Fruit fly (Drosophila melanogaster) whole organism, embryonic: ENCODE data around the gene Kdm3.

Source experiments
- B-H1 ChIP-seq: fragments of 200-800 bp; sonication (Bioruptor generic); IDR thresholded peaks from 3 replicates; pipeline ENCODE4 v1.3.6; 2022; ENCODE audit warnings: missing biosample characterization, missing genetic modification characterization
- Bgb ChIP-seq: fragments of 200-800 bp; sonication (Bioruptor generic); IDR thresholded peaks from 2 replicates; pipeline ENCODE4 v1.3.6; 2022; ENCODE audit warnings: missing biosample characterization, missing genetic modification characterization; ENCODE audit not compliant: partially characterized antibody
- CG11723 ChIP-seq: fragments of 200-800 bp; sonication (Bioruptor generic); optimal IDR thresholded peaks from 2 replicates; lab custom pipeline; 2017; ENCODE audit warnings: missing biosample characterization, mild to moderate bottlenecking, missing genetic modification characterization
- CG12219 ChIP-seq: fragments of 200-800 bp; sonication (Bioruptor generic); optimal IDR thresholded peaks from 3 replicates; lab custom pipeline; 2018; ENCODE audit warnings: missing biosample characterization, mild to moderate bottlenecking, missing genetic modification characterization
- CG1233 ChIP-seq: fragments of 200-800 bp; sonication (Bioruptor generic); optimal IDR thresholded peaks from 4 replicates; lab custom pipeline; 2018; ENCODE audit warnings: missing biosample characterization, mild to moderate bottlenecking, missing genetic modification characterization
- CG12659 ChIP-seq: fragments of 200-800 bp; sonication (Bioruptor generic); optimal IDR thresholded peaks from 3 replicates; lab custom pipeline; 2017; ENCODE audit warnings: mild to moderate bottlenecking, missing biosample characterization, missing genetic modification reagents, missing genetic modification characterization
- CG12769 ChIP-seq: fragments of 200-800 bp; sonication (Bioruptor generic); optimal IDR thresholded peaks from 2 replicates; lab custom pipeline; 2019; ENCODE audit warnings: missing biosample characterization, mild to moderate bottlenecking, missing genetic modification characterization, moderate library complexity
- CG15073 ChIP-seq: fragments of 200-800 bp; sonication (Bioruptor generic); optimal IDR thresholded peaks from 2 replicates; lab custom pipeline; 2016; ENCODE audit warnings: missing biosample characterization, missing genetic modification characterization
- CG1529 ChIP-seq: fragments of 200-800 bp; sonication (Bioruptor generic); optimal IDR thresholded peaks from 3 replicates; lab custom pipeline; 2018; ENCODE audit warnings: missing biosample characterization, missing genetic modification characterization
- CG1602 ChIP-seq: fragments of 200-800 bp; sonication (Bioruptor generic); optimal IDR thresholded peaks from 3 replicates; lab custom pipeline; 2016; ENCODE audit warnings: missing biosample characterization, missing genetic modification characterization
- CG16863 ChIP-seq: fragments of 200-800 bp; sonication (Bioruptor generic); optimal IDR thresholded peaks from 3 replicates; lab custom pipeline; 2016; ENCODE audit warnings: missing biosample characterization, missing genetic modification characterization
- CG2116 ChIP-seq: fragments of 200-800 bp; sonication (Bioruptor generic); optimal IDR thresholded peaks from 3 replicates; lab custom pipeline; 2018; ENCODE audit warnings: missing biosample characterization, mild to moderate bottlenecking, missing genetic modification characterization
- CG2889 ChIP-seq: fragments of 200-800 bp; sonication (Bioruptor generic); IDR thresholded peaks from 3 replicates; pipeline ENCODE4 v1.3.6; 2022; ENCODE audit warnings: missing biosample characterization, missing genetic modification characterization
- CG3065 ChIP-seq: fragments of 200-800 bp; sonication (Bioruptor generic); optimal IDR thresholded peaks from 2 replicates; lab custom pipeline; 2016; ENCODE audit warnings: missing biosample characterization, missing genetic modification characterization
- CG31441 ChIP-seq: fragments of 200-800 bp; sonication (Bioruptor generic); IDR thresholded peaks from 2 replicates; pipeline ENCODE4 v1.3.6; 2022; ENCODE audit warnings: missing biosample characterization, missing genetic modification characterization
- CG3281 ChIP-seq: fragments of 200-800 bp; sonication (Bioruptor generic); optimal IDR thresholded peaks from 3 replicates; lab custom pipeline; 2017; ENCODE audit warnings: missing biosample characterization, mild to moderate bottlenecking, missing genetic modification characterization
- CG42726 ChIP-seq: fragments of 200-800 bp; sonication (Bioruptor generic); IDR thresholded peaks from 2 replicates; pipeline ENCODE4 v1.3.6; 2022; ENCODE audit warnings: missing biosample characterization, missing genetic modification characterization; ENCODE audit not compliant: partially characterized antibody
- CG4328 ChIP-seq: fragments of 200-800 bp; sonication (Bioruptor generic); optimal IDR thresholded peaks from 3 replicates; lab custom pipeline; 2017; ENCODE audit warnings: missing biosample characterization, missing genetic modification reagents, missing genetic modification characterization
- CG6272 ChIP-seq: fragments of 200-800 bp; sonication (Bioruptor generic); IDR thresholded peaks from 2 replicates; pipeline ENCODE4 v1.3.6; 2022; ENCODE audit warnings: missing biosample characterization, missing genetic modification characterization
- CG8359 ChIP-seq: fragments of 200-800 bp; sonication (Bioruptor generic); optimal IDR thresholded peaks from 2 replicates; lab custom pipeline; 2017; ENCODE audit warnings: missing biosample characterization, mild to moderate bottlenecking, missing genetic modification characterization, borderline replicate concordance
- CG9609 ChIP-seq: fragments of 200-800 bp; sonication (Bioruptor generic); optimal IDR thresholded peaks from 3 replicates; lab custom pipeline; 2016; ENCODE audit warnings: missing biosample characterization, missing genetic modification characterization
- CHES-1-like ChIP-seq: fragments of 200-800 bp; sonication (Bioruptor generic); optimal IDR thresholded peaks from 2 replicates; lab custom pipeline; 2016; ENCODE audit warnings: missing biosample characterization, missing genetic modification characterization
- Chrac-16 ChIP-seq: fragments of 200-800 bp; sonication (Bioruptor generic); optimal IDR thresholded peaks from 3 replicates; lab custom pipeline; 2016; ENCODE audit warnings: missing biosample characterization, missing genetic modification characterization
- Dad ChIP-seq: fragments of 200-800 bp; sonication (Bioruptor generic); optimal IDR thresholded peaks from 3 replicates; lab custom pipeline; 2016; ENCODE audit warnings: missing biosample characterization, missing genetic modification characterization
- Dip3 ChIP-seq: fragments of 200-800 bp; sonication (Bioruptor generic); optimal IDR thresholded peaks from 3 replicates; lab custom pipeline; 2016; ENCODE audit warnings: missing biosample characterization, missing genetic modification characterization
- Hey ChIP-seq: fragments of 200-800 bp; sonication (Bioruptor generic); optimal IDR thresholded peaks from 3 replicates; lab custom pipeline; 2018; ENCODE audit warnings: missing biosample characterization, mild to moderate bottlenecking, missing genetic modification characterization
- Neu2 ChIP-seq: fragments of 200-800 bp; sonication (Bioruptor generic); optimal IDR thresholded peaks from 3 replicates; lab custom pipeline; 2016; ENCODE audit warnings: missing biosample characterization, missing genetic modification characterization, borderline replicate concordance
- Nf-YC ChIP-seq: fragments of 200-800 bp; optimal IDR thresholded peaks from 3 replicates; lab custom pipeline; 2019; ENCODE audit warnings: missing biosample characterization, mild to moderate bottlenecking, missing genetic modification characterization, moderate library complexity
- PHDP ChIP-seq: fragments of 200-800 bp; sonication (Bioruptor generic); optimal IDR thresholded peaks from 3 replicates; lab custom pipeline; 2018; ENCODE audit warnings: missing biosample characterization, mild to moderate bottlenecking, missing genetic modification characterization, moderate library complexity
- Sox100B ChIP-seq: fragments of 200-800 bp; sonication (Bioruptor generic); optimal IDR thresholded peaks from 3 replicates; lab custom pipeline; 2018; ENCODE audit warnings: missing biosample characterization, mild to moderate bottlenecking, missing genetic modification characterization
- TFAM ChIP-seq: fragments of 200-800 bp; sonication (Bioruptor generic); optimal IDR thresholded peaks from 2 replicates; lab custom pipeline; 2017; ENCODE audit warnings: missing biosample characterization, missing genetic modification characterization, inconsistent platforms
- btn ChIP-seq: fragments of 200-800 bp; sonication (Bioruptor generic); optimal IDR thresholded peaks from 2 replicates; lab custom pipeline; 2016; ENCODE audit warnings: missing biosample characterization, missing genetic modification characterization
- chif ChIP-seq, 2 experiments: fragments of 200-800 bp; sonication (Bioruptor generic); optimal IDR thresholded peaks; 3 replicates each; lab custom pipeline; 2016; ENCODE audit warnings: missing biosample characterization in 2 of 2, missing genetic modification characterization in 2 of 2
- dmrt99B ChIP-seq: fragments of 200-800 bp; sonication (Bioruptor generic); optimal IDR thresholded peaks from 2 replicates; lab custom pipeline; 2018; ENCODE audit warnings: missing biosample characterization, mild to moderate bottlenecking, missing genetic modification characterization, moderate library complexity
- dysf ChIP-seq: fragments of 200-800 bp; sonication (Bioruptor generic); IDR thresholded peaks from 3 replicates; pipeline ENCODE4 v1.3.6; 2022; ENCODE audit warnings: missing biosample characterization, missing genetic modification characterization
- ems ChIP-seq: fragments of 200-800 bp; sonication (Bioruptor generic); optimal IDR thresholded peaks from 3 replicates; lab custom pipeline; 2016; ENCODE audit warnings: missing biosample characterization, missing genetic modification characterization
- fd96Cb ChIP-seq: fragments of 200-800 bp; sonication (Bioruptor generic); optimal IDR thresholded peaks from 2 replicates; lab custom pipeline; 2018; ENCODE audit warnings: missing biosample characterization, mild to moderate bottlenecking, missing genetic modification characterization, moderate library complexity
- gsb ChIP-seq: fragments of 200-800 bp; sonication (Bioruptor generic); IDR thresholded peaks from 2 replicates; pipeline ENCODE4 v1.3.6; 2022; ENCODE audit warnings: missing biosample characterization, missing genetic modification characterization
- ham ChIP-seq: fragments of 200-800 bp; sonication (Bioruptor generic); IDR thresholded peaks from 2 replicates; pipeline ENCODE4 v1.3.6; 2022; ENCODE audit warnings: missing biosample characterization, missing genetic modification characterization
- insv ChIP-seq, 2 experiments: fragments of 200-800 bp; sonication (Bioruptor generic); optimal IDR thresholded peaks; 3 replicates each; lab custom pipeline; 2016 to 2018; ENCODE audit warnings: missing biosample characterization in 2 of 2, missing genetic modification characterization in 2 of 2
- mirr ChIP-seq: fragments of 200-800 bp; sonication (Bioruptor generic); optimal IDR thresholded peaks from 3 replicates; lab custom pipeline; 2018; ENCODE audit warnings: missing biosample characterization, mild to moderate bottlenecking, missing genetic modification characterization
- nau ChIP-seq: fragments of 200-800 bp; sonication (Bioruptor generic); optimal IDR thresholded peaks from 3 replicates; lab custom pipeline; 2017; ENCODE audit warnings: missing biosample characterization, mild to moderate bottlenecking, missing genetic modification characterization, missing genetic modification reagents
- otp ChIP-seq: fragments of 200-800 bp; sonication (Bioruptor generic); IDR thresholded peaks from 3 replicates; pipeline ENCODE4, ENCODE4 v1.3.6; 2022; ENCODE audit warnings: missing biosample characterization, missing genetic modification characterization
- pb ChIP-seq: fragments of 200-800 bp; sonication (Bioruptor generic); optimal IDR thresholded peaks from 3 replicates; lab custom pipeline; 2016; ENCODE audit warnings: missing biosample characterization, missing genetic modification characterization
- peb ChIP-seq: fragments of 200-800 bp; sonication (Bioruptor generic); IDR thresholded peaks from 2 replicates; pipeline ENCODE4 v1.3.6; 2022; ENCODE audit warnings: missing biosample characterization, missing genetic modification characterization
- sob ChIP-seq: fragments of 200-800 bp; sonication (Bioruptor generic); IDR thresholded peaks from 2 replicates; pipeline ENCODE4 v1.3.6; 2022; ENCODE audit warnings: missing biosample characterization, missing genetic modification characterization
- tin ChIP-seq: fragments of 200-800 bp; sonication (Bioruptor generic); optimal IDR thresholded peaks from 3 replicates; lab custom pipeline; 2016; ENCODE audit warnings: missing biosample characterization, missing genetic modification characterization
- tna ChIP-seq: fragments of 200-800 bp; sonication (Bioruptor generic); IDR thresholded peaks from 2 replicates; pipeline ENCODE4 v1.3.6; 2022; ENCODE audit warnings: missing biosample characterization, missing genetic modification characterization; ENCODE audit not compliant: partially characterized antibody
- usp ChIP-seq: fragments of >200 bp; optimal IDR thresholded peaks from 2 replicates; lab custom pipeline; 2017; ENCODE audit warnings: missing biosample characterization, missing genetic modification characterization
- vvl ChIP-seq: fragments of 200-800 bp; sonication (Bioruptor generic); IDR thresholded peaks from 2 replicates; pipeline ENCODE4 v1.3.6; 2022; ENCODE audit warnings: missing biosample characterization, missing genetic modification characterization

Kdm3 gene

dm6 chr3R:9555334-9555974 is 39.6 kb downstream of the Kdm3 start, which contains the start of the genes CG9386 and BckdhA (continued):
- TF ChIP-seq CG12219 (GFP tag; lab: Kevin White, UChicago) (no peak), CG31441 (GFP tag; lab: Robert Waterston, UW) (peak; percentile 52; the same call in 1 of the 2 replicates), dmrt99B (tag; lab: Kevin White, UChicago) (no peak), CG3065 (GFP tag; lab: Kevin White, UChicago) (no peak), tin (peak; percentile 57), CG16863 (GFP tag; lab: Kevin White, UChicago) (peak; percentile 5), CG1529 (GFP tag; lab: Kevin White, UChicago) (no peak), CG1233 (GFP tag; lab: Kevin White, UChicago) (no peak), CG12659 (GFP tag; lab: Kevin White, UChicago) (peak; percentile 66), insv (GFP tag; optimal IDR thresholded peaks at IDR 0.05; lab: Kevin White, UChicago) (no peak), usp (GFP tag; lab: Kevin White, UChicago) (no peak), chif (GFP tag; optimal IDR thresholded peaks at IDR 0.05; lab: Kevin White, UChicago) (peak in 1 of 2 experiments; percentile 40), Neu2 (GFP tag; lab: Kevin White, UChicago) (no peak), Sox100B (GFP tag; lab: Kevin White, UChicago) (no peak), fd96Cb (tag; lab: Kevin White, UChicago) (peak; percentile 31), PHDP (peak; percentile 31), vvl (GFP tag; lab: Robert Waterston, UW) (peak; percentile 74), btn (no peak), CG9609 (GFP tag; lab: Kevin White, UChicago) (peak; percentile 65), CG15073 (GFP tag; lab: Kevin White, UChicago) (no peak), CG2889 (GFP tag; lab: Robert Waterston, UW) (no peak), CHES-1-like (GFP tag; lab: Kevin White, UChicago) (peak; percentile 61), Bgb (GFP tag; lab: Robert Waterston, UW) (peak; percentile 69), Dip3 (peak; percentile 63), CG6272 (GFP tag; lab: Robert Waterston, UW) (peak; percentile 37; the same call in 1 of the 2 replicates), mirr (GFP tag; lab: Kevin White, UChicago) (no peak), ems (GFP tag; lab: Kevin White, UChicago) (peak; percentile 53), CG3281 (GFP tag; lab: Kevin White, UChicago) (peak; percentile 44), Hey (no peak), otp (0 out of 3 replicates have a peak, but pooled peaks have one; percentile 25), nau (no peak), CG8359 (GFP tag; lab: Kevin White, UChicago) (no peak), ham (GFP tag; lab: Robert Waterston, UW) (no peak), CG2116 (GFP tag; lab: Kevin White, UChicago) (peak; percentile 81), TFAM (no peak), Chrac-16 (GFP tag; lab: Kevin White, UChicago) (peak; percentile 55), gsb (GFP tag; lab: Robert Waterston, UW) (no peak), CG12769 (tag; lab: Kevin White, UChicago) (no peak), Nf-YC (tag; lab: Kevin White, UChicago) (peak; percentile 62), CG11723 (peak; percentile 33), sob (GFP tag; lab: Robert Waterston, UW) (peak; percentile 59; the same call in 1 of the 2 replicates), peb (GFP tag; lab: Robert Waterston, UW) (0 out of 2 replicates have a peak, but pooled peaks have one; percentile 38), tna (GFP tag; lab: Robert Waterston, UW) (no peak), CG42726 (GFP tag; lab: Robert Waterston, UW) (peak; percentile 50; the same call in 1 of the 2 replicates), dysf (GFP tag; lab: Robert Waterston, UW) (0 out of 3 replicates have a peak, but pooled peaks have one; percentile 32), pb (no peak), B-H1 (GFP tag; lab: Robert Waterston, UW) (no peak), CG4328 (GFP tag; lab: Kevin White, UChicago) (peak; percentile 52), CG1602 (GFP tag; lab: Kevin White, UChicago) (peak; percentile 30), Dad (GFP tag; lab: Kevin White, UChicago) (peak; percentile 20)
